Worm (Caenorhabditis elegans): Measurements from ENCODE around the gene msrp-6.

ce11 chrII:2641777-2642176 lies 22.5 kb downstream of the msrp-6 start, which contains the start of gene F22E5.7:
- no peak for TF ChIP-seq elt-2 (tag; optimal IDR thresholded peaks at IDR 0.05)
- no peak for TF ChIP-seq fkh-10 (GFP tag; optimal IDR thresholded peaks at IDR 0.05)
- no peak for TF ChIP-seq nhr-11 (tag; optimal IDR thresholded peaks at IDR 0.05)
- no peak for TF ChIP-seq ceh-18 (tag; optimal IDR thresholded peaks at IDR 0.05)

Data from whole organism, late embryonic.